Fruit fly (Drosophila melanogaster) whole organism, embryonic: ENCODE measurements around the gene eys.

Source experiments
- Antp ChIP-seq: fragments of 200-800 bp; sonication (Bioruptor generic); optimal IDR thresholded peaks from 3 replicates; lab custom pipeline; 2016; ENCODE audit warnings: missing biosample characterization, missing genetic modification characterization
- Atf3 ChIP-seq: fragments of 200-800 bp; sonication (Bioruptor generic); optimal IDR thresholded peaks from 3 replicates; lab custom pipeline; 2016; ENCODE audit warnings: missing biosample characterization, missing genetic modification characterization
- Atf6 ChIP-seq: fragments of 200-800 bp; sonication (Bioruptor generic); IDR thresholded peaks from 2 replicates; pipeline ENCODE4 v1.3.6; 2022; ENCODE audit warnings: missing biosample characterization, missing genetic modification characterization
- B-H1 ChIP-seq: fragments of 200-800 bp; sonication (Bioruptor generic); IDR thresholded peaks from 3 replicates; pipeline ENCODE4 v1.3.6; 2022; ENCODE audit warnings: missing biosample characterization, missing genetic modification characterization
- CG10274 ChIP-seq: fragments of 200-800 bp; sonication (Bioruptor generic); optimal IDR thresholded peaks from 3 replicates; lab custom pipeline; 2017; ENCODE audit warnings: missing biosample characterization, mild to moderate bottlenecking, missing genetic modification characterization
- CG12071 ChIP-seq: fragments of 200-800 bp; sonication (Bioruptor generic); optimal IDR thresholded peaks from 3 replicates; lab custom pipeline; 2018; ENCODE audit warnings: missing biosample characterization, mild to moderate bottlenecking, missing genetic modification characterization
- CG12744 ChIP-seq: fragments of 200-800 bp; sonication (Bioruptor generic); optimal IDR thresholded peaks from 2 replicates; lab custom pipeline; 2016; ENCODE audit warnings: missing biosample characterization, missing genetic modification characterization
- CG13624 ChIP-seq: fragments of 200-800 bp; sonication (Bioruptor generic); optimal IDR thresholded peaks from 2 replicates; lab custom pipeline; 2016; ENCODE audit warnings: missing biosample characterization, missing genetic modification characterization
- CG1529 ChIP-seq: fragments of 200-800 bp; sonication (Bioruptor generic); optimal IDR thresholded peaks from 3 replicates; lab custom pipeline; 2018; ENCODE audit warnings: missing biosample characterization, missing genetic modification characterization
- CG15479 ChIP-seq: fragments of 200-800 bp; sonication (Bioruptor generic); optimal IDR thresholded peaks from 3 replicates; lab custom pipeline; 2019; ENCODE audit warnings: missing biosample characterization, mild to moderate bottlenecking, missing genetic modification characterization, moderate library complexity
- CG15514 ChIP-seq: fragments of 200-800 bp; sonication (Bioruptor generic); optimal IDR thresholded peaks from 3 replicates; lab custom pipeline; 2017; ENCODE audit warnings: missing biosample characterization, missing genetic modification characterization, mild to moderate bottlenecking, moderate library complexity, missing genetic modification reagents
- CG15601 ChIP-seq: fragments of 200-800 bp; sonication (Bioruptor generic); optimal IDR thresholded peaks from 3 replicates; lab custom pipeline; 2019; ENCODE audit warnings: missing biosample characterization, mild to moderate bottlenecking, missing genetic modification characterization, moderate library complexity
- CG1647 ChIP-seq: fragments of 200-800 bp; sonication (Bioruptor generic); optimal IDR thresholded peaks from 3 replicates; lab custom pipeline; 2016; ENCODE audit warnings: missing biosample characterization, missing genetic modification characterization
- CG16813 ChIP-seq: fragments of 200-800 bp; sonication (Bioruptor generic); IDR thresholded peaks from 3 replicates; pipeline ENCODE4 v1.3.6; 2022; ENCODE audit warnings: missing biosample characterization, missing genetic modification characterization; ENCODE audit not compliant: partially characterized antibody
- CG1792 ChIP-seq: fragments of 200-800 bp; sonication (Bioruptor generic); optimal IDR thresholded peaks from 2 replicates; lab custom pipeline; 2016; ENCODE audit warnings: missing biosample characterization, missing genetic modification characterization
- CG2129 ChIP-seq: fragments of 200-800 bp; sonication (Bioruptor generic); IDR thresholded peaks from 2 replicates; pipeline ENCODE4 v1.3.6; 2022; ENCODE audit warnings: missing biosample characterization, missing genetic modification characterization; ENCODE audit not compliant: partially characterized antibody
- CG30020 ChIP-seq: fragments of 200-800 bp; optimal IDR thresholded peaks from 2 replicates; lab custom pipeline; 2019; ENCODE audit warnings: missing biosample characterization, mild to moderate bottlenecking, missing genetic modification characterization, moderate library complexity
- CG30431 ChIP-seq: fragments of 200-800 bp; sonication (Bioruptor generic); optimal IDR thresholded peaks from 2 replicates; lab custom pipeline; 2017; ENCODE audit warnings: missing biosample characterization, missing genetic modification characterization
- CG42726 ChIP-seq: fragments of 200-800 bp; sonication (Bioruptor generic); IDR thresholded peaks from 2 replicates; pipeline ENCODE4 v1.3.6; 2022; ENCODE audit warnings: missing biosample characterization, missing genetic modification characterization; ENCODE audit not compliant: partially characterized antibody
- CG4360 ChIP-seq: fragments of 200-800 bp; sonication (Bioruptor generic); IDR thresholded peaks from 2 replicates; pipeline ENCODE4 v1.3.6; 2022; ENCODE audit warnings: missing biosample characterization, missing genetic modification characterization
- CG4707 ChIP-seq: fragments of 200-800 bp; sonication (Bioruptor generic); optimal IDR thresholded peaks from 2 replicates; lab custom pipeline; 2018; ENCODE audit warnings: missing biosample characterization, mild to moderate bottlenecking, missing genetic modification characterization, moderate library complexity
- CG6175 ChIP-seq: fragments of 200-800 bp; sonication (Bioruptor generic); IDR thresholded peaks from 3 replicates; pipeline ENCODE4 v1.3.6; 2022; ENCODE audit warnings: missing biosample characterization, missing genetic modification characterization
- CG6654 ChIP-seq: fragments of 200-800 bp; sonication (Bioruptor generic); optimal IDR thresholded peaks from 2 replicates; lab custom pipeline; 2017; ENCODE audit warnings: missing biosample characterization, mild to moderate bottlenecking, missing genetic modification characterization
- CG6689 ChIP-seq: fragments of 200-800 bp; sonication (Bioruptor generic); IDR thresholded peaks from 2 replicates; pipeline ENCODE4 v1.3.6; 2022; ENCODE audit warnings: missing biosample characterization, missing genetic modification characterization
- CG7556 ChIP-seq: fragments of 200-800 bp; sonication (Bioruptor generic); optimal IDR thresholded peaks from 2 replicates; lab custom pipeline; 2017; ENCODE audit warnings: missing biosample characterization, mild to moderate bottlenecking, missing genetic modification characterization
- H15 ChIP-seq: fragments of 200-800 bp; sonication (Bioruptor generic); IDR thresholded peaks from 3 replicates; pipeline ENCODE4 v1.3.6; 2022; ENCODE audit warnings: missing biosample characterization, missing genetic modification characterization
- HLH4C ChIP-seq: fragments of 200-800 bp; sonication (Bioruptor generic); IDR thresholded peaks from 3 replicates; pipeline ENCODE4 v1.3.6; 2022; ENCODE audit warnings: missing biosample characterization, missing genetic modification characterization; ENCODE audit not compliant: partially characterized antibody
- Hr51 ChIP-seq, 2 experiments: fragments of 200-800 bp; sonication (Bioruptor generic); optimal IDR thresholded peaks; 2 replicates in 1 of 2; 3 replicates in 1 of 2; lab custom pipeline; 2016 to 2018; ENCODE audit warnings: missing biosample characterization in 2 of 2, missing genetic modification characterization in 2 of 2, mild to moderate bottlenecking in 1 of 2, moderate library complexity in 1 of 2
- Kr ChIP-seq: fragments of 200-800 bp; sonication (Bioruptor generic); optimal IDR thresholded peaks from 2 replicates; lab custom pipeline; 2017; ENCODE audit warnings: missing biosample characterization, mild to moderate bottlenecking, missing genetic modification characterization
- MESR4 ChIP-seq: fragments of 200-800 bp; sonication (Bioruptor generic); optimal IDR thresholded peaks from 2 replicates; lab custom pipeline; 2018; ENCODE audit warnings: missing biosample characterization, mild to moderate bottlenecking, missing genetic modification characterization, moderate library complexity
- MTF-1 ChIP-seq: fragments of 200-800 bp; sonication (Bioruptor generic); optimal IDR thresholded peaks from 2 replicates; lab custom pipeline; 2018; ENCODE audit warnings: missing biosample characterization, mild to moderate bottlenecking, missing genetic modification characterization, borderline replicate concordance
- NFAT ChIP-seq: fragments of 200-800 bp; sonication (Bioruptor generic); IDR thresholded peaks from 2 replicates; pipeline ENCODE4 v1.3.6; 2022; ENCODE audit warnings: missing biosample characterization, missing genetic modification characterization
- Scr ChIP-seq: fragments of 200-800 bp; sonication (Bioruptor generic); IDR thresholded peaks from 2 replicates; pipeline ENCODE4 v1.3.6; 2022; ENCODE audit warnings: missing biosample characterization, missing genetic modification characterization; ENCODE audit not compliant: partially characterized antibody
- Ssrp ChIP-seq: fragments of 200-800 bp; sonication (Bioruptor generic); optimal IDR thresholded peaks from 2 replicates; lab custom pipeline; 2018; ENCODE audit warnings: missing biosample characterization, mild to moderate bottlenecking, missing genetic modification characterization, moderate library complexity
- amos ChIP-seq: fragments of 200-800 bp; sonication (Bioruptor generic); IDR thresholded peaks from 2 replicates; pipeline ENCODE4 v1.3.6; 2022; ENCODE audit warnings: missing biosample characterization, missing genetic modification characterization; ENCODE audit not compliant: partially characterized antibody
- az2 ChIP-seq: fragments of 200-800 bp; sonication (Bioruptor generic); optimal IDR thresholded peaks from 3 replicates; lab custom pipeline; 2016; ENCODE audit warnings: missing biosample characterization, missing genetic modification characterization
- br ChIP-seq: fragments of >200 bp; optimal IDR thresholded peaks from 2 replicates; lab custom pipeline; 2017
- bsh ChIP-seq, 2 experiments: fragments of 200-800 bp; sonication (Bioruptor generic); optimal IDR thresholded peaks; 2 replicates each; lab custom pipeline; 2017 to 2018; ENCODE audit warnings: mild to moderate bottlenecking in 2 of 2, missing biosample characterization in 2 of 2, missing genetic modification characterization in 2 of 2, moderate library complexity in 1 of 2
- btn ChIP-seq: fragments of 200-800 bp; sonication (Bioruptor generic); optimal IDR thresholded peaks from 2 replicates; lab custom pipeline; 2016; ENCODE audit warnings: missing biosample characterization, missing genetic modification characterization
- dati ChIP-seq: fragments of 200-800 bp; sonication (Bioruptor generic); IDR thresholded peaks from 2 replicates; pipeline ENCODE4 v1.3.6; 2022; ENCODE audit warnings: missing biosample characterization, missing genetic modification characterization
- fru ChIP-seq: fragments of >200 bp; optimal IDR thresholded peaks from 2 replicates; lab custom pipeline; 2017
- gem ChIP-seq: fragments of 200-800 bp; sonication (Bioruptor generic); optimal IDR thresholded peaks from 2 replicates; lab custom pipeline; 2019; ENCODE audit warnings: missing biosample characterization, mild to moderate bottlenecking, missing genetic modification characterization, moderate library complexity
- grau ChIP-seq: fragments of 200-800 bp; optimal IDR thresholded peaks from 3 replicates; lab custom pipeline; 2019; ENCODE audit warnings: missing biosample characterization, mild to moderate bottlenecking, missing genetic modification characterization, moderate library complexity
- gsb ChIP-seq: fragments of 200-800 bp; sonication (Bioruptor generic); IDR thresholded peaks from 2 replicates; pipeline ENCODE4 v1.3.6; 2022; ENCODE audit warnings: missing biosample characterization, missing genetic modification characterization
- nau ChIP-seq: fragments of 200-800 bp; sonication (Bioruptor generic); optimal IDR thresholded peaks from 3 replicates; lab custom pipeline; 2017; ENCODE audit warnings: missing biosample characterization, mild to moderate bottlenecking, missing genetic modification characterization, missing genetic modification reagents
- sc ChIP-seq, 3 experiments: fragments of >200 bp in 2 of 3; fragments of 200-800 bp in 1 of 3; sonication (Bioruptor generic) in 1 of 3; optimal IDR thresholded peaks; 2 replicates in 2 of 3; 3 replicates in 1 of 3; lab custom pipeline; 2017; ENCODE audit warnings: mild to moderate bottlenecking in 1 of 3, missing biosample characterization in 1 of 3, missing genetic modification characterization in 1 of 3, missing genetic modification reagents in 1 of 3
- vnd ChIP-seq: fragments of 200-800 bp; sonication (Bioruptor generic); IDR thresholded peaks from 3 replicates; pipeline ENCODE4 v1.3.6; 2022; ENCODE audit warnings: missing biosample characterization, missing genetic modification characterization; ENCODE audit not compliant: partially characterized antibody
- z ChIP-seq: fragments of 200-800 bp; sonication (Bioruptor generic); IDR thresholded peaks from 3 replicates; pipeline ENCODE4 v1.3.6; 2022; ENCODE audit warnings: missing biosample characterization, missing genetic modification characterization

Gene eys

DNA sequence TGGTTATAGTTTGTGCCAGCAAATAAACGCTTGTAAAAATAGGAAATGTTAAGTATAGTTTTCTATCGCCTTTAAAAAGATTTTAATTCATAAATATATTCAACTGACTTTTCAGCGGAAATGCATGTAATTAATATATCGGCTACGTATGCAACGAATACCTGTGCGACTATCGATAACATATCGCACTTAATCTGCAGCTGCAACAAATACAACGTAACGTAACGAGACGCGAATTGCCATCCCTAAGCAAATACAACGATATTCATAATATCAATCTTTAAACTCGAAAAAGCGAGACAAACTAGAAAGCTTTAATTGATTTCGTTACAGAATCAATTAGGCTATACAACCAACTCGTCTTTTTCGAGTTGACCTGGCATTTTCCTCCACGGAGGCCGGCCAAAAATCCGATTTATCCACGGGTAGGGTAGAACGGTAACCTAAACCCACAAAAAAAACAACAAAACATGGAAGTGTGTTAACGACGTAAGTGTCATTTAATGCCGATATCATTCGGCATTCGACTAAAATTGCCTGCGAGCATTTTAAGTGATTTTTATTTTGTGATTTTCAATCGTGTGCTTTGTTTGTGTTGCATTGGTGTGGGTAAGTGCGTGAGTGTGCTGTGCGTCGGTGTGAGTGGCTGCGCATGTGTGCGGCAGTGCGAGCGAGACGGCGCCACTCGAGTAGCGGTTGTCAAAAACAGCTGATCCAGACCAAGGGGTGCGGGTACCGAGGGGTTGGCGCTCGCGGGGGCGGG, 64.4 kb downstream of the eys start, which contains the start of gene Atxn7 (continued):
- TF ChIP-seq z (GFP tag; lab: Robert Waterston, UW) (no peak), grau (tag; lab: Kevin White, UChicago) (peak; percentile 70), CG15601 (tag; lab: Kevin White, UChicago) (peak; percentile 76), gsb (GFP tag; lab: Robert Waterston, UW) (no peak), Scr (GFP tag; lab: Robert Waterston, UW) (peak; percentile 96), MESR4 (GFP tag; lab: Kevin White, UChicago) (peak; percentile 76), CG2129 (GFP tag; lab: Robert Waterston, UW) (peak; percentile 89), CG10274 (GFP tag; lab: Kevin White, UChicago) (peak; percentile 34), nau (GFP tag; lab: Kevin White, UChicago) (peak; percentile 48), CG4360 (GFP tag; lab: Robert Waterston, UW) (peak; percentile 48; the same call in 1 of the 2 replicates), CG4707 (GFP tag; lab: Kevin White, UChicago) (peak; percentile 75), MTF-1 (GFP tag; lab: Kevin White, UChicago) (peak; percentile 70), CG1647 (GFP tag; lab: Kevin White, UChicago) (peak; percentile 32), bsh (GFP tag; optimal IDR thresholded peaks at IDR 0.05; lab: Kevin White, UChicago) (peak; percentile 1 to 74), amos (GFP tag; lab: Robert Waterston, UW) (peak; percentile 98), CG16813 (GFP tag; lab: Robert Waterston, UW) (peak; percentile 97), NFAT (GFP tag; lab: Robert Waterston, UW) (peak; percentile 50; the same call in 1 of the 2 replicates), CG42726 (GFP tag; lab: Robert Waterston, UW) (peak; percentile 98), CG13624 (peak; percentile 74), CG12071 (GFP tag; lab: Kevin White, UChicago) (peak; percentile 62), CG6175 (GFP tag; lab: Robert Waterston, UW) (peak; percentile 8; the same call in 1 of the 3 replicates), CG6689 (no peak), Kr (GFP tag; lab: Kevin White, UChicago) (no peak), CG6654 (GFP tag; lab: Kevin White, UChicago) (peak; percentile 23), az2 (GFP tag; lab: Kevin White, UChicago) (peak; percentile 24), CG15479 (GFP tag; lab: Kevin White, UChicago) (no peak), CG12744 (GFP tag; lab: Kevin White, UChicago) (peak; percentile 40), H15 (GFP tag; lab: Robert Waterston, UW) (peak; percentile 11; the same call in 1 of the 3 replicates), Antp (GFP tag; lab: Kevin White, UChicago) (peak; percentile 5), CG30020 (tag; lab: Kevin White, UChicago) (peak; percentile 56), CG1792 (GFP tag; lab: Kevin White, UChicago) (peak; percentile 64), CG15514 (GFP tag; lab: Kevin White, UChicago) (peak; percentile 51), B-H1 (GFP tag; lab: Robert Waterston, UW) (no peak), sc (optimal IDR thresholded peaks at IDR 0.05; lab: Kevin White, UChicago) (no peak), sc (GFP tag; optimal IDR thresholded peaks at IDR 0.05; lab: Kevin White, UChicago) (peak; percentile 75), br (lab: Kevin White, UChicago) (no peak), dati (GFP tag; lab: Robert Waterston, UW) (no peak), CG30431 (no peak), vnd (peak; percentile 83), CG7556 (peak; percentile 53), Hr51 (GFP tag; optimal IDR thresholded peaks at IDR 0.05; lab: Kevin White, UChicago) (peak; percentile 45 to 67), gem (tag; lab: Kevin White, UChicago) (peak; percentile 55), Ssrp (peak; percentile 46), btn (GFP tag; lab: Kevin White, UChicago) (no peak), Atf6 (GFP tag; lab: Robert Waterston, UW) (peak; percentile 39), CG1529 (GFP tag; lab: Kevin White, UChicago) (peak; percentile 65), Atf3 (GFP tag; lab: Kevin White, UChicago) (no peak), fru (no peak), HLH4C (GFP tag; lab: Robert Waterston, UW) (peak; percentile 95)
